Worm (Caenorhabditis elegans) whole organism, mixed stage, embryonic: ENCODE data around the gene C17A2.4.

Experiments
- M03D4.4 ChIP-seq: sonication (generic microtip); optimal IDR thresholded peaks from 2 replicates; lab custom pipeline; 2017; ENCODE audit warnings: mild to moderate bottlenecking, missing genetic modification characterization, missing compliant biosample characterization
- ces-1 ChIP-seq: fragments of 150-350 bp; optimal IDR thresholded peaks from 2 replicates; lab custom pipeline; 2014; ENCODE audit warnings: missing biosample characterization, missing genetic modification reagents, missing genetic modification characterization
- elt-3 ChIP-seq: fragments of 150-350 bp; optimal IDR thresholded peaks from 2 replicates; lab custom pipeline; 2014; ENCODE audit warnings: missing biosample characterization, missing genetic modification characterization
- mab-5 ChIP-seq: fragments of 150-350 bp; optimal IDR thresholded peaks from 2 replicates; lab custom pipeline; 2014; ENCODE audit warnings: missing biosample characterization, missing genetic modification characterization
- nhr-12 ChIP-seq: fragments of 150-350 bp; optimal IDR thresholded peaks from 2 replicates; lab custom pipeline; 2014; ENCODE audit warnings: missing biosample characterization, missing genetic modification characterization
- nhr-2 ChIP-seq: fragments of 150-350 bp; optimal IDR thresholded peaks from 2 replicates; lab custom pipeline; 2014; ENCODE audit warnings: missing biosample characterization, missing genetic modification characterization
- nhr-237 ChIP-seq: fragments of 150-350 bp; optimal IDR thresholded peaks from 2 replicates; lab custom pipeline; 2014; ENCODE audit warnings: missing biosample characterization, missing genetic modification characterization
- nhr-28 ChIP-seq: fragments of 150-350 bp; optimal IDR thresholded peaks from 2 replicates; lab custom pipeline; 2014; ENCODE audit warnings: missing biosample characterization, missing genetic modification characterization
- snpc-4 ChIP-seq: fragments of 150-350 bp; optimal IDR thresholded peaks from 2 replicates; lab custom pipeline; 2014; ENCODE audit warnings: missing biosample characterization, missing genetic modification characterization
- sptf-1 ChIP-seq: sonication (generic microtip); optimal IDR thresholded peaks from 2 replicates; lab custom pipeline; 2017; ENCODE audit warnings: mild to moderate bottlenecking, missing genetic modification characterization, moderate library complexity, missing compliant biosample characterization
- tbx-8 ChIP-seq: fragments of 200-800 bp; sonication (Bioruptor generic); optimal IDR thresholded peaks from 2 replicates; lab custom pipeline; 2018; ENCODE audit warnings: mild to moderate bottlenecking, missing genetic modification characterization, moderate library complexity, missing compliant biosample characterization
- ztf-11 ChIP-seq: fragments of 150-350 bp; optimal IDR thresholded peaks from 2 replicates; lab custom pipeline; 2014; ENCODE audit warnings: missing biosample characterization, missing genetic modification characterization

- TF ChIP-seq tbx-8 (GFP tag; lab: Kevin White, UChicago) (no peak), M03D4.4 (tag; lab: Kevin White, UChicago) (no peak), nhr-237 (tag; lab: Kevin White, UChicago) (no peak), snpc-4 (tag; lab: Kevin White, UChicago) (no peak), nhr-12 (tag; lab: Kevin White, UChicago) (no peak), elt-3 (no peak), nhr-2 (tag; lab: Kevin White, UChicago) (no peak), mab-5 (no peak), ces-1 (GFP tag; lab: Kevin White, UChicago) (no peak), ztf-11 (no peak), nhr-28 (tag; lab: Kevin White, UChicago) (no peak), sptf-1 (no peak)
These were observed 38.2 kb downstream of the C17A2.4 start, which contains the start of gene sdz-7 for ce11 chrII:3877874-3878273.
